Fruit fly (Drosophila melanogaster): ENCODE results near the gene CG13930.

DNA sequence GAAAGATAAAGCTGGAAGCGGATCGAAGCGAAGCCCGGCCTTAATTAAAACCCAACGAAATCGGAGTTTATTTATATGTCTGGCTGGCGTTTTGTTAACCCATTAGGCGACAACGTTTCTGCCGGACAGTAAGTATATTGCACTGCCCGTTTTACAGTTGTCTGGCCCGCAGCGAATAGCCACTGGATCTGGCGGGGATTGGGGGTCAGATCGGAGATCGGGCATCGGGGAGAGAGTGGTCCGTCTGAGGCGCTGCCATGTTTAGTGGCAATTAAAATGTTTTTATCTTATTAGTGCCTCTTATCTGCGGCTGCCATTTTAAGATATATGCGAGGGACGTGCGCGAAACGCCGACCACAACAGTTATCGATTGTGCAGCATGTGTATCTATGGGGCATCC, 36.6 kb upstream of the CG13930 start:
- TF ChIP-seq CG8159 (tag; optimal IDR thresholded peaks at IDR 0.05) (no peak), EcR (GFP tag; optimal IDR thresholded peaks at IDR 0.05) (peak; percentile 52), CG4496 (GFP tag; IDR thresholded peaks at IDR 0.05) (no peak), CG9948 (tag; optimal IDR thresholded peaks at IDR 0.05) (no peak), Ets98B (GFP tag; IDR thresholded peaks at IDR 0.05) (no peak), Pif1B (GFP tag; optimal IDR thresholded peaks at IDR 0.05) (no peak), CG15710 (tag; optimal IDR thresholded peaks at IDR 0.05) (no peak), CG13204 (GFP tag; optimal IDR thresholded peaks at IDR 0.05) (no peak), CG17806 (tag; optimal IDR thresholded peaks at IDR 0.05) (no peak), CG10348 (GFP tag; IDR thresholded peaks at IDR 0.05) (no peak), CG34367 (tag; optimal IDR thresholded peaks at IDR 0.05) (no peak), Pif1A (GFP tag; optimal IDR thresholded peaks at IDR 0.05) (no peak)
